Worm (Caenorhabditis elegans): Measurements from ENCODE around the gene ooc-5.
A peak's percentile ranks its signal among the peaks of the same experiment; 100 is the strongest.

The ooc-5 gene

ce11 chrII:8953703-8954102 lies 39.3 kb upstream of the ooc-5 start:
- TF ChIP-seq K12H6.12 (tag; optimal IDR thresholded peaks at IDR 0.05), result no peak
- TF ChIP-seq lin-35 (GFP tag; optimal IDR thresholded peaks at IDR 0.05), result no peak
- TF ChIP-seq F49E8.2 (tag; optimal IDR thresholded peaks at IDR 0.05; ENCODE audit: insufficient read depth), result no peak
- no peak for TF ChIP-seq let-607 (tag; optimal IDR thresholded peaks at IDR 0.05)

- TF ChIP-seq mel-28 (tag; optimal IDR thresholded peaks at IDR 0.05; ENCODE audit: borderline replicate concordance) (no peak), ceh-100 (GFP tag; IDR thresholded peaks at IDR 0.05) (no peak), F37B4.10 (GFP tag; IDR thresholded peaks at IDR 0.05) (no peak), lsy-27 (tag; optimal IDR thresholded peaks at IDR 0.05; ENCODE audit: borderline replicate concordance, insufficient read depth) (no peak), akir-1 (GFP tag; optimal IDR thresholded peaks at IDR 0.05) (no peak), dpl-1 (GFP tag; optimal IDR thresholded peaks at IDR 0.05) (no peak), F57A8.1 (GFP tag; optimal IDR thresholded peaks at IDR 0.05) (no peak), athp-1 (tag; optimal IDR thresholded peaks at IDR 0.05) (no peak), nhr-120 (GFP tag; IDR thresholded peaks at IDR 0.05) (no peak), lin-26 (GFP tag; IDR thresholded peaks at IDR 0.05) (no peak), snpc-1.1 (tag; optimal IDR thresholded peaks at IDR 0.05; ENCODE audit: insufficient read depth) (no peak), B0336.3 (GFP tag; IDR thresholded peaks at IDR 0.05) (no peak), madf-3 (GFP tag; IDR thresholded peaks at IDR 0.05) (no peak)
These were observed 36.1 kb upstream of the ooc-5 start for ce11 chrII:8956896-8957295.

- no peak for TF ChIP-seq nfyb-1 (GFP tag; IDR thresholded peaks at IDR 0.05)
- no peak for TF ChIP-seq snpc-3.4 (tag; optimal IDR thresholded peaks at IDR 0.05)
- no peak for TF ChIP-seq F33H1.4 (GFP tag; IDR thresholded peaks at IDR 0.05)
- TF ChIP-seq K12H6.12 (tag; optimal IDR thresholded peaks at IDR 0.05), result no peak
- 0 out of 2 replicates have a peak, but pooled peaks have one; percentile 33 for TF ChIP-seq madf-3 (GFP tag; IDR thresholded peaks at IDR 0.05)
These were observed 33.9 kb upstream of the ooc-5 start for ce11 chrII:8959081-8959480.

ce11 chrII:8960414-8960813 lies 32.5 kb upstream of the ooc-5 start, which contains the start of gene cal-2:
Gene cal-2 (plus strand): TSS chrII:8960714.
- TF ChIP-seq zfh-2 (GFP tag; conservative IDR thresholded peaks at IDR 0.05) (no peak), attf-6 (GFP tag; IDR thresholded peaks at IDR 0.05) (no peak), tbp1 (GFP tag; optimal IDR thresholded peaks at IDR 0.05) (no peak), atf-7 (tag; optimal IDR thresholded peaks at IDR 0.05) (no peak), Y56A3A.18 (GFP tag; IDR thresholded peaks at IDR 0.05) (no peak), B0261.1 (tag; optimal IDR thresholded peaks at IDR 0.05) (no peak), mcd-1 (GFP tag; IDR thresholded peaks at IDR 0.05) (no peak), nhr-179 (tag; optimal IDR thresholded peaks at IDR 0.05) (no peak), Y67H2A.10 (GFP tag; conservative IDR thresholded peaks at IDR 0.05) (no peak), tbx-9 (tag; optimal IDR thresholded peaks at IDR 0.05; ENCODE audit: borderline replicate concordance) (no peak), F57C9.4 (tag; optimal IDR thresholded peaks at IDR 0.05) (no peak)

- TF ChIP-seq die-1 (tag; optimal IDR thresholded peaks at IDR 0.05) (no peak), bed-1 (GFP tag; IDR thresholded peaks at IDR 0.05) (no peak)
These were observed 31.5 kb upstream of the ooc-5 start for ce11 chrII:8961450-8961849.
